Worm (Caenorhabditis elegans): Measurements from ENCODE around the gene F45D3.2.

DNA sequence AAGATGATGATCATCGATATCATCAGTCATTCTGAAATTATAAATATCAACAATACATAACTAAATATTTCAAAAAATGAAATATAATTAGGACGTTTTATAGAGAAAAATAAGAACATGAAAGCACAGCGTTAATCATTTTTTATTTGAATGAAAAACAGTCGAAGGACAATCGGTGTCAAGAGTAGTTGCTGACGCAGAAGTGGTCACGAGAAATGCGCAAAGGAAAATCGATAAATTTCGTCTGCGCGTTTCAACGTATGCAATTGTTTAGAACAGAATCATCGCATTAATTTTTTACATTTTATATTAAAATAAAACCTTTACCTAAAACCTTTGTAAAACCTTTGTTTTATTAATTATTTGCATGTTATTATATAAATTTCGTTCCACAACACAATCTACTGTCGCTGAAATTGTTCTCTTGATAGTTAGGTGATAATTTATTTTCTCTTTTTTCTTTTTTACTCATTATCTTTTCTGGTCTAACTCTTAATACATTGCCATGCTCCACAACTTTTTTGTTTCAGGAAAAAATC, 43.0 kb upstream of the F45D3.2 start, which contains the start of the genes W04D2.4 and rbm-25:
- no peak for TF ChIP-seq ztf-29 (GFP tag; IDR thresholded peaks at IDR 0.05)
- TF ChIP-seq flt-1 (GFP tag; IDR thresholded peaks at IDR 0.05): no peak
- no peak for TF ChIP-seq klf-2 (GFP tag; conservative IDR thresholded peaks at IDR 0.05)
- TF ChIP-seq cog-1 (tag; optimal IDR thresholded peaks at IDR 0.05): no peak
- TF ChIP-seq med-1 (GFP tag; optimal IDR thresholded peaks at IDR 0.05; ENCODE audit: insufficient read depth): no peak
- TF ChIP-seq ztf-23 (GFP tag; IDR thresholded peaks at IDR 0.05): no peak

All from whole organism, midembryonic.